Worm (Caenorhabditis elegans) whole organism, L3 larva: ENCODE measurements around the gene twk-23.

Source experiments
- egl-5 ChIP-seq: fragments of 150-350 bp; optimal IDR thresholded peaks from 2 replicates; lab custom pipeline; 2017; ENCODE audit warnings: missing biosample characterization, missing genetic modification reagents, missing genetic modification characterization, inconsistent platforms
- sea-2 ChIP-seq: fragments of 150-350 bp; sonication (generic microtip); optimal IDR thresholded peaks from 4 replicates; lab custom pipeline; 2014; ENCODE audit warnings: missing biosample characterization, missing genetic modification reagents, missing genetic modification characterization
- skn-1 ChIP-seq: fragments of 150-350 bp; optimal IDR thresholded peaks from 2 replicates; lab custom pipeline; 2014; ENCODE audit warnings: missing biosample characterization, missing genetic modification characterization
- ztf-4 ChIP-seq: fragments of 150-350 bp; optimal IDR thresholded peaks from 2 replicates; lab custom pipeline; 2014; ENCODE audit warnings: missing biosample characterization, missing genetic modification characterization

- TF ChIP-seq sea-2 (GFP tag; lab: Kevin White, UChicago) (no peak), ztf-4 (tag; lab: Kevin White, UChicago) (no peak), skn-1 (tag; lab: Kevin White, UChicago) (no peak), egl-5 (tag; lab: Kevin White, UChicago) (no peak)
Observed at ce11 chrX:13811156-13811555, 12.2 kb downstream of the twk-23 start.
